Worm (Caenorhabditis elegans): ENCODE results near the gene C17C3.1.
"Not testable (repeated sequence)": the region's sequence is repeated elsewhere in the genome, so short reads cannot be mapped to it uniquely, and the experiment has no call there.

C17C3.1 gene

ce11 chrII:5604441-5604840 is 34.1 kb downstream of the C17C3.1 start:
- no peak for TF ChIP-seq ets-4 (tag; optimal IDR thresholded peaks at IDR 0.05)
- TF ChIP-seq lim-6 (tag; optimal IDR thresholded peaks at IDR 0.05), result no peak
- no peak for TF ChIP-seq ceh-2 (tag; optimal IDR thresholded peaks at IDR 0.05)
- no peak for TF ChIP-seq ceh-18 (tag; optimal IDR thresholded peaks at IDR 0.05)
- TF ChIP-seq hlh-6 (tag; optimal IDR thresholded peaks at IDR 0.05), result no peak
- no peak for TF ChIP-seq ceh-31 (tag; optimal IDR thresholded peaks at IDR 0.05)
- TF ChIP-seq pax-1 (tag; optimal IDR thresholded peaks at IDR 0.05), result no peak
- TF ChIP-seq lin-11 (tag; optimal IDR thresholded peaks at IDR 0.05), result no peak
- no peak for TF ChIP-seq npax-4 (tag; optimal IDR thresholded peaks at IDR 0.05)
- no peak for TF ChIP-seq C08G9.2 (tag; optimal IDR thresholded peaks at IDR 0.05)
- TF ChIP-seq pat-9 (tag; optimal IDR thresholded peaks at IDR 0.05), result no peak
- TF ChIP-seq ahr-1 (tag; optimal IDR thresholded peaks at IDR 0.05), result no peak
- TF ChIP-seq syd-9 (tag; optimal IDR thresholded peaks at IDR 0.05), result no peak
- TF ChIP-seq C38D4.7 (GFP tag; optimal IDR thresholded peaks at IDR 0.05), result no peak
- no peak for TF ChIP-seq ttx-3 (tag; optimal IDR thresholded peaks at IDR 0.05)
- TF ChIP-seq F13H6.1 (tag; optimal IDR thresholded peaks at IDR 0.05), result no peak
- TF ChIP-seq K02D7.2 (tag; optimal IDR thresholded peaks at IDR 0.05), result no peak
- no peak for TF ChIP-seq sox-2 (GFP tag; IDR thresholded peaks at IDR 0.05)

ce11 chrII:5605538-5605945 is 35.2 kb downstream of the C17C3.1 start:
- TF ChIP-seq unc-55 (GFP tag; optimal IDR thresholded peaks at IDR 0.05) (peak; percentile 39), pros-1 (tag; optimal IDR thresholded peaks at IDR 0.05) (no peak), fkh-10 (GFP tag; optimal IDR thresholded peaks at IDR 0.05) (no peak), elt-2 (tag; optimal IDR thresholded peaks at IDR 0.05) (peak; percentile 99), madf-2 (tag; optimal IDR thresholded peaks at IDR 0.05) (no peak), ceh-34 (tag; optimal IDR thresholded peaks at IDR 0.05) (no peak), unc-86 (tag; optimal IDR thresholded peaks at IDR 0.05) (no peak), pat-9 (tag; optimal IDR thresholded peaks at IDR 0.05) (no peak)

- no peak for TF ChIP-seq ceh-22 (tag; optimal IDR thresholded peaks at IDR 0.05)
- TF ChIP-seq tbx-7 (tag; optimal IDR thresholded peaks at IDR 0.05), result no peak
- no peak for TF ChIP-seq pha-2 (tag; optimal IDR thresholded peaks at IDR 0.05)
- TF ChIP-seq F13H6.1 (tag; optimal IDR thresholded peaks at IDR 0.05), result no peak
- TF ChIP-seq rnt-1 (tag; optimal IDR thresholded peaks at IDR 0.05), result no peak
- TF ChIP-seq ets-4 (tag; optimal IDR thresholded peaks at IDR 0.05), result no peak
- TF ChIP-seq pat-9 (tag; optimal IDR thresholded peaks at IDR 0.05), result no peak
- no peak for TF ChIP-seq ceh-34 (tag; optimal IDR thresholded peaks at IDR 0.05)
- no peak for TF ChIP-seq eyg-1 (tag; optimal IDR thresholded peaks at IDR 0.05)
- no peak for TF ChIP-seq nhr-11 (tag; optimal IDR thresholded peaks at IDR 0.05)
- no peak for TF ChIP-seq unc-42 (tag; optimal IDR thresholded peaks at IDR 0.05)
- TF ChIP-seq unc-55 (GFP tag; optimal IDR thresholded peaks at IDR 0.05), result no peak
- no peak for TF ChIP-seq pag-3 (tag; optimal IDR thresholded peaks at IDR 0.05; ENCODE audit: borderline replicate concordance)
- TF ChIP-seq hlh-30 (tag; optimal IDR thresholded peaks at IDR 0.05; ENCODE audit: insufficient read depth), result no peak
- no peak for TF ChIP-seq C08G9.2 (tag; optimal IDR thresholded peaks at IDR 0.05)
Measured at ce11 chrII:5607756-5608155, 37.4 kb downstream of the C17C3.1 start, which contains the start of gene C17G10.7. TSS of gene C17G10.7 (minus strand) at chrII:5607856.

- TF ChIP-seq lim-6 (tag; optimal IDR thresholded peaks at IDR 0.05), result no peak
- TF ChIP-seq elt-2 (tag; optimal IDR thresholded peaks at IDR 0.05), result peak; percentile 45
- TF ChIP-seq ahr-1 (tag; optimal IDR thresholded peaks at IDR 0.05), result no peak
- no peak for TF ChIP-seq unc-42 (tag; optimal IDR thresholded peaks at IDR 0.05)
Measured at ce11 chrII:5619298-5619697, 48.9 kb downstream of the C17C3.1 start, which contains the start of gene dhs-6. TSS of gene dhs-6 (minus strand) at chrII:5619319.

ce11 chrII:5622383-5622939 is 52.1 kb downstream of the C17C3.1 start, which contains the start of the genes eif-3.L and npl-4.2:
TSS of gene eif-3.L (minus strand) at chrII:5622483.
TSS of gene npl-4.2 (plus strand) at chrII:5622889.
- not testable (repeated sequence) for TF ChIP-seq eyg-1, unc-86, lim-6 (tag; optimal IDR thresholded peaks at IDR 0.05)

All from whole organism, late embryonic.